Worm (Caenorhabditis elegans) whole organism, L4 larva: ENCODE results near the gene vps-15.

ENCODE experiments used
- aly-2 ChIP-seq: sonication (generic microtip); optimal IDR thresholded peaks from 2 replicates; lab custom pipeline; 2018; ENCODE audit warnings: missing biosample characterization, missing genetic modification characterization
- lir-3 ChIP-seq: sonication (generic microtip); optimal IDR thresholded peaks from 2 replicates; lab custom pipeline; 2016; ENCODE audit warnings: mild to moderate bottlenecking, missing genetic modification characterization, missing compliant biosample characterization

DNA sequence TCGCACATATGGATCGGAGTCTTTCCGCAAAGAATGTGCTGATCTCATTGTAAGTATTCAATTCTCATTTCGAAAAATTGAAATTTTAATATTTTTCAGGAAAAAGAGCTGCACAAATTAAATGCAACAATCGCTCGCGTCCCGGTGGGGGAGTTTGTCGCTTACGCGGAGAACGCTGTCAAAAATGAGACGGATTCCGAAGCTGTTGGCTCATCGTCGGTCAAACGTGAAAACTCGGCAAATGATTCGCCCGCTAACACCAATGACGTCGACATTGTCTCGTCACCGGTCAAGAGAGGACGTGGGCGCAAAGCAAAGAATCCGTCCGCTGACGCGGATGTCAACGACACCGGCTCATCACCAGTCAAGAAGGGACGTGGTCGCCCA is 896 bp upstream of the vps-15 start:
- TF ChIP-seq lir-3 (tag; lab: Kevin White, UChicago), result no peak
- no peak for TF ChIP-seq aly-2 (tag; lab: Kevin White, UChicago)
